Worm (Caenorhabditis elegans): Measurements from ENCODE around the gene nspd-7.

nspd-7 gene

DNA sequence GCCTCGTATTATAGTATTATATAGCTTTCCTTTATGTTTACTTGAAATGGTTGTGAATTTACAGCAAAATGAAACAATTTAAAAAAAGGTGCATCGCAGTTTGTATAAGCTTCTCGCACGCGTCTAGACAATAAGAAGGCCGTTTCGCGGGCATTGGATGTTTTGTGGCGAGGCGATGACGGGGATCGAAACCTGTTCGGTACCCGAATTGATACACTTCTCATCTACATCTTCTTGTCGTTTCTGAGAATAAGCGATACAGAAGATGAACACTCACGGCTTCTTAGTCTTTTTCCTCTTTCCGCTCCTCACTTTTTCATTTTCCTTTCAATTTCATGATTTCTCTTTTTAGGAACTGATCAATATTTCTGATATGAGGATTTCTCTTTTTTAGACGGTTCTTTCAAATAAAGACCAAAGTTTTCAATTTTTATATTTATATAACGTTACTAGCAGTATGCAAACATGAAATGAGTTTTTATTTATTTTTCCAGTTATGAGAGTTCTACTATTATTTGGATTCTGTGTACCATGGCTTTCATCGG lies 23.2 kb downstream of the nspd-7 start, which contains the start of gene F01G10.10 (continued):
- TF ChIP-seq egl-43 (GFP tag; IDR thresholded peaks at IDR 0.05) (peak; percentile 42; the same call in 1 of the 2 replicates), egl-27 (tag; optimal IDR thresholded peaks at IDR 0.05) (no peak), lin-1 (GFP tag; IDR thresholded peaks at IDR 0.05) (no peak), nhr-41 (GFP tag; IDR thresholded peaks at IDR 0.05) (no peak), attf-4 (tag; optimal IDR thresholded peaks at IDR 0.05) (no peak), rbr-2 (tag; optimal IDR thresholded peaks at IDR 0.05) (no peak), nhr-10 (tag; optimal IDR thresholded peaks at IDR 0.05) (no peak), ZK337.2 (GFP tag; IDR thresholded peaks at IDR 0.05) (no peak), tra-1 (GFP tag; IDR thresholded peaks at IDR 0.05) (peak; percentile 41; the same call in 1 of the 2 replicates), mdl-1 (tag; optimal IDR thresholded peaks at IDR 0.05) (peak in 1 of 2 experiments; percentile 16), daf-16 (GFP tag; optimal IDR thresholded peaks at IDR 0.05) (no peak), daf-16 (tag; optimal IDR thresholded peaks at IDR 0.05) (peak; percentile 12), mes-2 (tag; optimal IDR thresholded peaks at IDR 0.05; ENCODE audit: poor library complexity, severe bottlenecking) (peak; percentile 33), ama-1 (optimal IDR thresholded peaks at IDR 0.05) (peak; percentile 59), mxl-2 (GFP tag; conservative IDR thresholded peaks at IDR 0.05) (no peak), hmg-1.1 (GFP tag; IDR thresholded peaks at IDR 0.05) (no peak), ceh-82 (tag; optimal IDR thresholded peaks at IDR 0.05) (no peak), aha-1 (tag) (peak; percentile 2), T20F7.1 (GFP tag; optimal IDR thresholded peaks at IDR 0.05) (peak; percentile 40)

- peak; percentile 19; the same call in 1 of the 2 replicates for TF ChIP-seq php-3 (GFP tag; IDR thresholded peaks at IDR 0.05)
- peak; percentile 23 for TF ChIP-seq lin-38 (GFP tag; IDR thresholded peaks at IDR 0.05)
- peak; percentile 72 for TF ChIP-seq dmd-6 (GFP tag; IDR thresholded peaks at IDR 0.05)
- TF ChIP-seq snpc-1.2 (GFP tag; IDR thresholded peaks at IDR 0.05), result no peak
- TF ChIP-seq dpl-1 (GFP tag; optimal IDR thresholded peaks at IDR 0.05), result no peak
- TF ChIP-seq mep-1 (tag; optimal IDR thresholded peaks at IDR 0.05), result peak; percentile 2
- TF ChIP-seq set-16 (GFP tag; IDR thresholded peaks at IDR 0.05), result no peak
- TF ChIP-seq attf-4 (tag; optimal IDR thresholded peaks at IDR 0.05), result no peak
- TF ChIP-seq ceh-44 (GFP tag; IDR thresholded peaks at IDR 0.05), result no peak
- TF ChIP-seq lsy-2 (tag; optimal IDR thresholded peaks at IDR 0.05), result peak in 1 of 2 experiments; percentile 9
- peak; percentile 25 for TF ChIP-seq nhr-77 (tag; optimal IDR thresholded peaks at IDR 0.05)
- TF ChIP-seq T20F7.1 (GFP tag; optimal IDR thresholded peaks at IDR 0.05), result peak; percentile 14
- TF ChIP-seq gei-8 (GFP tag; optimal IDR thresholded peaks at IDR 0.05), result no peak
- TF ChIP-seq nhr-28 (tag; optimal IDR thresholded peaks at IDR 0.05), result peak; percentile 67
- peak; percentile 71 for TF ChIP-seq pqm-1 (tag; optimal IDR thresholded peaks at IDR 0.05)
- 0 out of 2 replicates have a peak, but pooled peaks have one; percentile 41 for TF ChIP-seq Y75B8A.6 (GFP tag; IDR thresholded peaks at IDR 0.05)
- no peak for TF ChIP-seq mxl-3 (GFP tag; optimal IDR thresholded peaks at IDR 0.05)
- no peak for TF ChIP-seq ceh-28 (tag; optimal IDR thresholded peaks at IDR 0.05)
- no peak for TF ChIP-seq ceh-32 (tag; optimal IDR thresholded peaks at IDR 0.05; ENCODE audit: poor library complexity)
- TF ChIP-seq tra-1 (GFP tag; IDR thresholded peaks at IDR 0.05), result 0 out of 2 replicates have a peak, but pooled peaks have one; percentile 18
- no peak for TF ChIP-seq skn-1 (tag; optimal IDR thresholded peaks at IDR 0.05)
- no peak for TF ChIP-seq madf-9 (GFP tag; conservative IDR thresholded peaks at IDR 0.05)
- TF ChIP-seq daf-16 (GFP tag; optimal IDR thresholded peaks at IDR 0.05), result no peak
- TF ChIP-seq daf-16 (tag; optimal IDR thresholded peaks at IDR 0.05), result peak; percentile 94
- TF ChIP-seq F44E2.7 (GFP tag; IDR thresholded peaks at IDR 0.05), result no peak
- TF ChIP-seq nhr-10 (tag; optimal IDR thresholded peaks at IDR 0.05), result peak; percentile 36
- TF ChIP-seq R02D3.7 (tag; optimal IDR thresholded peaks at IDR 0.05), result no peak
- TF ChIP-seq hlh-30 (tag; optimal IDR thresholded peaks at IDR 0.05; ENCODE audit: insufficient read depth), result peak; percentile 21
- TF ChIP-seq hlh-11 (tag; optimal IDR thresholded peaks at IDR 0.05), result peak; percentile 49
- no peak for TF ChIP-seq arid-1 (GFP tag; conservative IDR thresholded peaks at IDR 0.05)
- TF ChIP-seq F26F4.8 (GFP tag; conservative IDR thresholded peaks at IDR 0.05), result no peak
- TF ChIP-seq lin-13 (GFP tag; optimal IDR thresholded peaks at IDR 0.05), result peak; percentile 10
- no peak for TF ChIP-seq zip-11 (GFP tag; IDR thresholded peaks at IDR 0.05)
- peak; percentile 25 for TF ChIP-seq nhr-48 (tag; optimal IDR thresholded peaks at IDR 0.05)
- TF ChIP-seq dve-1 (tag; optimal IDR thresholded peaks at IDR 0.05; ENCODE audit: insufficient read depth), result peak; percentile 52
- TF ChIP-seq aha-1 (tag), result no peak
Measured at ce11 chrIV:10243276-10243675, 25.7 kb downstream of the nspd-7 start, which contains the start of gene tkt-1. Gene tkt-1 (plus strand): TSS chrIV:10243612.

Data from whole organism, L4 larva.